Fruit fly (Drosophila melanogaster) whole organism: ENCODE data around the gene CG34447.

Experiments used
- CG8478 ChIP-seq: fragments of >200 bp; optimal IDR thresholded peaks from 2 replicates; lab custom pipeline; 2018; ENCODE audit warnings: inconsistent platforms
- Dll ChIP-seq: fragments of >200 bp; optimal IDR thresholded peaks from 2 replicates; lab custom pipeline; 2017
- pan ChIP-seq: fragments of >200 bp; optimal IDR thresholded peaks from 2 replicates; lab custom pipeline; 2017
- psq ChIP-seq: fragments of >200 bp; optimal IDR thresholded peaks from 2 replicates; lab custom pipeline; 2017
- usp ChIP-seq: fragments of >200 bp; optimal IDR thresholded peaks from 2 replicates; lab custom pipeline; 2017; ENCODE audit warnings: missing biosample characterization, missing genetic modification characterization, mixed read lengths

- TF ChIP-seq CG8478: no peak
- TF ChIP-seq psq: no peak
- no peak for TF ChIP-seq pan (lab: Kevin White, UChicago)
- no peak for TF ChIP-seq usp (GFP tag; lab: Kevin White, UChicago)
- TF ChIP-seq Dll (lab: Kevin White, UChicago): no peak
These were observed 7.8 kb upstream of the CG34447 start for dm6 chr2L:2427384-2428208.
